Worm (Caenorhabditis elegans): ENCODE data around the gene K07E3.4.
A peak's percentile ranks its signal among the peaks of the same experiment; 100 is the strongest.

The K07E3.4 gene

DNA sequence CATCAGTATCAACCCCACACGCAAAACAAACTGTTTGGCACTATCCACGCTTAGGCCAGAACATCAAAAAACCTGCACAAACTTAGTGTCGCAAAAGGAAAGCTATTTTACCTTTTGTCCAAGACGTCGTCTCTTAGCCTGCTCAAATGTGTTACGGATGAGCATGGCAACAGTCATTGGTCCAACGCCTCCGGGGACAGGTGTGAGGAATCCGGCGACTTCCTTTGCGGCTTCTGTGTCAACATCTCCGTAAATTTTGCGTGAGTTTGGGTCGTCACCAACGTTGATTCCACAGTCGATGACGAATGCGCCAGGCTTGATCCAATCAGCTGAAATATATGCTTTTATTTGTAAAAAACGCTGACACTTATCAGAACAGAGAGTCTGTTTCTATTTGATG is 851 bp upstream of the K07E3.4 start (continued):
- TF ChIP-seq Y5F2A.4 (GFP tag; optimal IDR thresholded peaks at IDR 0.05) = no peak
- TF ChIP-seq nhr-76 (tag; optimal IDR thresholded peaks at IDR 0.05) = no peak
- no peak for TF ChIP-seq ceh-62 (tag; optimal IDR thresholded peaks at IDR 0.05)

DNA sequence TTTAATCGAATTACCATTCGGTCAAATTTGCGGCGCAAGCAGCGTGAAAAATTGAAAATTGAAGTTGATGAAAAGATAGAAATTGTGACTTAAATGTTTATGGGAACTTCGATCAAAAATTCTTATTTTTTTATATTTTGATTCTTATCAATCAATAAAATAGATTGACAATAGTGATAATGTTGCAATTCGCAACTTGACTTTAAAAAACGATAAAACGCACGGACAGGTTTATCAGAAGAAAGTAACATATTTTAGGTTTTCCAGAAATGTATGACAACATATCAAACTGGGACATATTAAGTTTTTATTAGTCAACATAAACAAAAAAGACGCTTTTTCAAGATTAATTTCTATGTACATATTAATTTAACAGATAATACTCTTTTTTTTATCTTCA is 488 bp downstream of the K07E3.4 start:
- TF ChIP-seq daf-19 (GFP tag; conservative IDR thresholded peaks at IDR 0.05) (no peak), lin-38 (GFP tag; IDR thresholded peaks at IDR 0.05) (no peak), zip-2 (tag; optimal IDR thresholded peaks at IDR 0.05) (peak; percentile 20), hlh-11 (tag; optimal IDR thresholded peaks at IDR 0.05) (no peak), spr-3 (GFP tag; optimal IDR thresholded peaks at IDR 0.05) (no peak), daf-16 (GFP tag; optimal IDR thresholded peaks at IDR 0.05) (no peak), daf-16 (tag; optimal IDR thresholded peaks at IDR 0.05) (peak; percentile 54), snpc-1.2 (GFP tag; IDR thresholded peaks at IDR 0.05) (no peak), hif-1 (tag; optimal IDR thresholded peaks at IDR 0.05) (no peak), F37D6.2 (tag; optimal IDR thresholded peaks at IDR 0.05) (no peak), php-3 (GFP tag; IDR thresholded peaks at IDR 0.05) (peak; percentile 74)

DNA sequence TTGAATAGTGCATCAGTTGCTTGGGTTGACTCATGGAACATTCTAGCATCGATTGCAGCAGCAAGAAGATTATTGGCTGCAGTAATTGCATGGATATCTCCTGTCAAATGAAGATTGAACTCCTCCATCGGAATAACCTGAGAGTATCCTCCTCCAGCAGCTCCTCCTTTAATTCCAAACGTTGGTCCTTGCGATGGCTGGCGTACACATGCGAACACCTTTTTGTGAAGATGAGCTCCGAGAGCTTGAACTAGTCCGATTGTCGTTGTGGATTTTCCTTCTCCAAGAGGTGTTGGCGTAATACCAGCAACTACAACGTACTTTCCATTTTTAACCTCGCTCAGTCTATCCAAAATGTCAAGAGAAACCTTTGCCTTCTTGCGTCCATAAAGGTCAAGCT is 1.1 kb downstream of the K07E3.4 start:
- TF ChIP-seq dmd-8 (GFP tag; IDR thresholded peaks at IDR 0.05) (no peak), aha-1 (tag) (peak; percentile 92), set-16 (GFP tag; IDR thresholded peaks at IDR 0.05) (no peak), daf-8 (GFP tag; IDR thresholded peaks at IDR 0.05) (no peak), F37D6.2 (tag; optimal IDR thresholded peaks at IDR 0.05) (no peak), tra-1 (GFP tag; IDR thresholded peaks at IDR 0.05) (no peak), vab-7 (GFP tag; IDR thresholded peaks at IDR 0.05) (no peak)

DNA sequence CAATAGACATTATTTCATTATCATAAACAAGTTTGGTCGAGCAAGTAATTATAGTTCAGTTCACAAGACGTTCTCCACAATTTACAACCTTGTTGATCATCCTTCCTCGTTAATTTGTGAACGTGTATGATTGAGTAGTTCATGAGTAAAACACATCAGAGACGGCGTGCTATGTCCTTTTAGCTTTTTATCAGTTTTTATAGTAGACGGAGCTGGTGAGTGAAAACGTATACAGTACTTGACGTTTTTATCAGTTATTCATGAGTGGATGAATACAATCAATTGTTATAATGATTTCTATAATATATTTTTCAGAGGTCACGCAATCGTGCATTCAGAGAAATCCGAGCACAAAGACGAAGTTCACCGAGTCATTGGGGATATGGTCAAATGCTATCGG is 4.9 kb downstream of the K07E3.4 start:
- TF ChIP-seq ceh-32 (tag; optimal IDR thresholded peaks at IDR 0.05; ENCODE audit: poor library complexity) (no peak), saeg-2 (GFP tag; IDR thresholded peaks at IDR 0.05) (no peak), tra-1 (GFP tag; IDR thresholded peaks at IDR 0.05) (no peak), ztf-11 (tag; optimal IDR thresholded peaks at IDR 0.05) (no peak), T26A8.4 (GFP tag; IDR thresholded peaks at IDR 0.05) (no peak), dmd-9 (GFP tag; IDR thresholded peaks at IDR 0.05) (no peak), nhr-10 (tag; optimal IDR thresholded peaks at IDR 0.05) (no peak), sdz-12 (GFP tag; optimal IDR thresholded peaks at IDR 0.05) (no peak), lir-3 (tag; optimal IDR thresholded peaks at IDR 0.05) (no peak), daf-19 (GFP tag; conservative IDR thresholded peaks at IDR 0.05) (no peak), ces-1 (GFP tag; optimal IDR thresholded peaks at IDR 0.05) (no peak), nhr-76 (tag; optimal IDR thresholded peaks at IDR 0.05) (no peak), F26F4.8 (GFP tag; conservative IDR thresholded peaks at IDR 0.05) (no peak), php-3 (GFP tag; IDR thresholded peaks at IDR 0.05) (0 out of 2 replicates have a peak, but pooled peaks have one; percentile 17), ceh-20 (GFP tag; IDR thresholded peaks at IDR 0.05) (no peak), daf-16 (GFP tag; optimal IDR thresholded peaks at IDR 0.05) (no peak), daf-16 (tag; optimal IDR thresholded peaks at IDR 0.05) (peak; percentile 81), pqm-1 (tag; optimal IDR thresholded peaks at IDR 0.05) (peak; percentile 52), spr-1 (tag; optimal IDR thresholded peaks at IDR 0.05) (no peak), lin-29 (GFP tag; IDR thresholded peaks at IDR 0.05) (no peak), ama-1 (optimal IDR thresholded peaks at IDR 0.05) (no peak), snpc-1.2 (GFP tag; IDR thresholded peaks at IDR 0.05) (no peak), zfp-3 (GFP tag; conservative IDR thresholded peaks at IDR 0.05) (no peak), hlh-11 (tag; optimal IDR thresholded peaks at IDR 0.05) (peak; percentile 23), rbr-2 (tag; optimal IDR thresholded peaks at IDR 0.05) (no peak), nhr-28 (tag; optimal IDR thresholded peaks at IDR 0.05) (no peak), jun-1 (tag; optimal IDR thresholded peaks at IDR 0.05) (no peak), F49E8.2 (tag; optimal IDR thresholded peaks at IDR 0.05; ENCODE audit: borderline replicate concordance) (no peak), nhr-25 (tag; optimal IDR thresholded peaks at IDR 0.05; ENCODE audit: borderline replicate concordance, insufficient read depth) (no peak), hmg-1.1 (GFP tag; IDR thresholded peaks at IDR 0.05) (no peak), nhr-41 (GFP tag; IDR thresholded peaks at IDR 0.05) (no peak), ctbp-1 (GFP tag; IDR thresholded peaks at IDR 0.05) (no peak), Y75B8A.6 (GFP tag; IDR thresholded peaks at IDR 0.05) (0 out of 2 replicates have a peak, but pooled peaks have one; percentile 48), lim-7 (GFP tag; IDR thresholded peaks at IDR 0.05) (no peak), Y5F2A.4 (GFP tag; optimal IDR thresholded peaks at IDR 0.05) (no peak)

Measured in whole organism, L4 larva.